Worm (Caenorhabditis elegans) whole organism, mixed stage, embryonic: Measurements from ENCODE around the gene Y38H6C.24.

Experiments
- M03D4.4 ChIP-seq: sonication (generic microtip); optimal IDR thresholded peaks from 2 replicates; lab custom pipeline; 2017; ENCODE audit warnings: mild to moderate bottlenecking, missing genetic modification characterization, missing compliant biosample characterization
- bed-3 ChIP-seq: fragments of 200-800 bp; sonication (Bioruptor generic); optimal IDR thresholded peaks from 3 replicates; lab custom pipeline; 2018; ENCODE audit warnings: mild to moderate bottlenecking, missing genetic modification characterization, moderate library complexity, missing compliant biosample characterization
- blmp-1 ChIP-seq: fragments of 150-350 bp; optimal IDR thresholded peaks from 2 replicates; lab custom pipeline; 2014; ENCODE audit warnings: missing biosample characterization, missing genetic modification characterization
- ceh-39 ChIP-seq: fragments of 150-350 bp; optimal IDR thresholded peaks from 2 replicates; lab custom pipeline; 2014; ENCODE audit warnings: missing biosample characterization, missing genetic modification characterization
- ceh-83 ChIP-seq: fragments of 200-800 bp; sonication (Bioruptor generic); optimal IDR thresholded peaks from 2 replicates; lab custom pipeline; 2018; ENCODE audit warnings: mild to moderate bottlenecking, missing genetic modification characterization, missing compliant biosample characterization
- ces-1 ChIP-seq: fragments of 150-350 bp; optimal IDR thresholded peaks from 2 replicates; lab custom pipeline; 2014; ENCODE audit warnings: missing biosample characterization, missing genetic modification reagents, missing genetic modification characterization
- cnd-1 ChIP-seq: fragments of 200-800 bp; sonication (Bioruptor generic); optimal IDR thresholded peaks from 2 replicates; lab custom pipeline; 2018; ENCODE audit warnings: mild to moderate bottlenecking, missing genetic modification characterization, missing compliant biosample characterization
- elt-1 ChIP-seq: sonication (generic microtip); optimal IDR thresholded peaks from 2 replicates; lab custom pipeline; 2017; ENCODE audit warnings: missing genetic modification characterization, mild to moderate bottlenecking, missing compliant biosample characterization, antibody characterized with exemption, moderate library complexity, borderline replicate concordance; ENCODE audit not compliant: insufficient read depth
- flh-1 ChIP-seq: fragments of 200-800 bp; sonication (Bioruptor generic); optimal IDR thresholded peaks from 2 replicates; lab custom pipeline; 2018; ENCODE audit warnings: mild to moderate bottlenecking, missing genetic modification characterization, moderate library complexity, missing compliant biosample characterization
- hlh-1 ChIP-seq: fragments of 150-350 bp; optimal IDR thresholded peaks from 2 replicates; lab custom pipeline; 2014; ENCODE audit warnings: missing biosample characterization, missing genetic modification reagents, missing genetic modification characterization
- lin-13 ChIP-seq: fragments of 150-350 bp; optimal IDR thresholded peaks from 2 replicates; lab custom pipeline; 2014; ENCODE audit warnings: missing biosample characterization, missing genetic modification characterization
- lin-32 ChIP-seq: fragments of 200-800 bp; sonication (Bioruptor generic); optimal IDR thresholded peaks from 2 replicates; lab custom pipeline; 2018; ENCODE audit warnings: mild to moderate bottlenecking, missing genetic modification characterization, missing compliant biosample characterization
- mab-5 ChIP-seq: fragments of 150-350 bp; optimal IDR thresholded peaks from 2 replicates; lab custom pipeline; 2014; ENCODE audit warnings: missing biosample characterization, missing genetic modification characterization
- mep-1 ChIP-seq: fragments of 150-350 bp; optimal IDR thresholded peaks from 2 replicates; lab custom pipeline; 2017; ENCODE audit warnings: missing biosample characterization, missing genetic modification reagents, missing genetic modification characterization, inconsistent platforms
- mls-2 ChIP-seq: sonication (generic microtip); optimal IDR thresholded peaks from 2 replicates; lab custom pipeline; 2016; ENCODE audit warnings: mild to moderate bottlenecking, missing genetic modification characterization, moderate library complexity, missing compliant biosample characterization
- nhr-12 ChIP-seq: fragments of 150-350 bp; optimal IDR thresholded peaks from 2 replicates; lab custom pipeline; 2014; ENCODE audit warnings: missing biosample characterization, missing genetic modification characterization
- nhr-237 ChIP-seq: fragments of 150-350 bp; optimal IDR thresholded peaks from 2 replicates; lab custom pipeline; 2014; ENCODE audit warnings: missing biosample characterization, missing genetic modification characterization
- nhr-76 ChIP-seq: sonication (generic microtip); optimal IDR thresholded peaks from 2 replicates; lab custom pipeline; 2017; ENCODE audit warnings: missing biosample characterization, missing genetic modification characterization
- pha-4 ChIP-seq: fragments of 150-350 bp; optimal IDR thresholded peaks from 2 replicates; lab custom pipeline; 2018; ENCODE audit warnings: missing biosample characterization, missing genetic modification reagents, missing genetic modification characterization
- snpc-4 ChIP-seq: fragments of 150-350 bp; optimal IDR thresholded peaks from 2 replicates; lab custom pipeline; 2014; ENCODE audit warnings: missing biosample characterization, missing genetic modification characterization
- sptf-1 ChIP-seq: sonication (generic microtip); optimal IDR thresholded peaks from 2 replicates; lab custom pipeline; 2017; ENCODE audit warnings: mild to moderate bottlenecking, missing genetic modification characterization, moderate library complexity, missing compliant biosample characterization
- tbx-8 ChIP-seq: fragments of 200-800 bp; sonication (Bioruptor generic); optimal IDR thresholded peaks from 2 replicates; lab custom pipeline; 2018; ENCODE audit warnings: mild to moderate bottlenecking, missing genetic modification characterization, moderate library complexity, missing compliant biosample characterization
- unc-120 ChIP-seq: sonication (generic microtip); optimal IDR thresholded peaks from 2 replicates; lab custom pipeline; 2017; ENCODE audit warnings: missing genetic modification characterization, missing compliant biosample characterization; ENCODE audit not compliant: poor library complexity, severe bottlenecking
- unc-62 ChIP-seq: fragments of 150-350 bp; optimal IDR thresholded peaks from 2 replicates; lab custom pipeline; 2014; ENCODE audit warnings: missing biosample characterization, missing genetic modification reagents, missing genetic modification characterization
- zip-8 ChIP-seq: fragments of 150-350 bp; optimal IDR thresholded peaks from 2 replicates; lab custom pipeline; 2014; ENCODE audit warnings: missing biosample characterization, missing genetic modification characterization

Gene Y38H6C.24

ce11 chrV:20480790-20481189, 45.4 kb upstream of the Y38H6C.24 start:
- TF ChIP-seq unc-120 (tag; lab: Kevin White, UChicago) (no peak), bed-3 (no peak), mab-5 (no peak), elt-1 (tag; lab: Kevin White, UChicago) (no peak), nhr-76 (tag; lab: Kevin White, UChicago) (no peak), lin-32 (GFP tag; lab: Kevin White, UChicago) (no peak), hlh-1 (tag; lab: Kevin White, UChicago) (no peak), blmp-1 (tag; lab: Kevin White, UChicago) (no peak), ces-1 (GFP tag; lab: Kevin White, UChicago) (no peak), mep-1 (no peak), cnd-1 (tag; lab: Kevin White, UChicago) (no peak), nhr-237 (tag; lab: Kevin White, UChicago) (no peak)

ce11 chrV:20485285-20485684, 41.0 kb upstream of the Y38H6C.24 start, which contains the start of gene dhcr-7:
TSS of gene dhcr-7 (minus strand) at chrV:20485385.
- no peak for TF ChIP-seq snpc-4 (tag; lab: Kevin White, UChicago)
- TF ChIP-seq flh-1: no peak
- no peak for TF ChIP-seq hlh-1 (tag; lab: Kevin White, UChicago)
- no peak for TF ChIP-seq unc-62 (GFP tag; lab: Kevin White, UChicago)
- TF ChIP-seq nhr-12 (tag; lab: Kevin White, UChicago): no peak
- TF ChIP-seq cnd-1 (tag; lab: Kevin White, UChicago): no peak
- TF ChIP-seq pha-4 (tag; lab: Kevin White, UChicago): no peak
- TF ChIP-seq zip-8 (tag; lab: Kevin White, UChicago): no peak
- no peak for TF ChIP-seq sptf-1
- no peak for TF ChIP-seq tbx-8
- no peak for TF ChIP-seq M03D4.4 (tag; lab: Kevin White, UChicago)
- TF ChIP-seq mls-2 (tag; lab: Kevin White, UChicago): no peak
- no peak for TF ChIP-seq lin-13 (tag; lab: Kevin White, UChicago)

- TF ChIP-seq lin-32 (GFP tag; lab: Kevin White, UChicago) (no peak), hlh-1 (tag; lab: Kevin White, UChicago) (peak; percentile 7), ces-1 (GFP tag; lab: Kevin White, UChicago) (peak; percentile 34), unc-120 (tag; lab: Kevin White, UChicago) (peak; percentile 7)
Observed at ce11 chrV:20486549-20486948, 39.7 kb upstream of the Y38H6C.24 start.

ce11 chrV:20489102-20489501, 37.1 kb upstream of the Y38H6C.24 start, which contains the start of gene srbc-78:
TSS of gene srbc-78 (minus strand) at chrV:20489202.
- TF ChIP-seq tbx-8 (no peak), unc-62 (GFP tag; lab: Kevin White, UChicago) (no peak), snpc-4 (tag; lab: Kevin White, UChicago) (no peak), pha-4 (tag; lab: Kevin White, UChicago) (no peak), ceh-83 (GFP tag; lab: Kevin White, UChicago) (no peak), M03D4.4 (tag; lab: Kevin White, UChicago) (no peak), unc-120 (tag; lab: Kevin White, UChicago) (no peak), ceh-39 (tag; lab: Kevin White, UChicago) (no peak), nhr-237 (tag; lab: Kevin White, UChicago) (no peak)

- TF ChIP-seq zip-8 (tag; lab: Kevin White, UChicago) (no peak), elt-1 (tag; lab: Kevin White, UChicago) (no peak), pha-4 (tag; lab: Kevin White, UChicago) (no peak)
Observed at ce11 chrV:20492385-20492784, 33.9 kb upstream of the Y38H6C.24 start, which contains the start of gene srbc-79. TSS of gene srbc-79 (minus strand) at chrV:20492485.

ce11 chrV:20493271-20494231, 32.7 kb upstream of the Y38H6C.24 start, which contains the start of gene B0250.5:
TSS of gene B0250.5 (plus strand) at chrV:20493924.
- peak; percentile 16 for TF ChIP-seq mep-1
- TF ChIP-seq hlh-1 (tag; lab: Kevin White, UChicago): no peak
- TF ChIP-seq flh-1: no peak
- no peak for TF ChIP-seq elt-1 (tag; lab: Kevin White, UChicago)
- TF ChIP-seq sptf-1: no peak
- TF ChIP-seq ces-1 (GFP tag; lab: Kevin White, UChicago): peak; percentile 22
